Worm (Caenorhabditis elegans): ENCODE data around the gene srw-44.

srw-44 gene

DNA sequence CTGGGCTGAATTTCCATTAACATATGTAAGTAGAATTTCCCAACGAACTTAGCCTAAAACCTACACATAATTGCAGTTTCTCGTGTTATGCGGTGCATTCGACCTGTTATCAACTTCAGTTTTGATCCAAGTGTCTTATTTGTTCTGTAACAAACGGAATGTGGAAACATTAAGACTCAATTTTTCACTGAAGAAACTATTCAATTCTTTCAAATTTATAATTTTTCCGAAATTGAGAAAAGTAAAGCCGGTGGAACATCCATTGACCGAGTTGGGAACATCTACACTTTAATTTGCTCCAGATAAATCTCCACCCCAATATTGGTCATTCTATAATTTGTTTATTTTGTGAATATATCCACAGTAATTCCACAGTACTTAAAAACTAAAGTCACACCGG lies 5.7 kb upstream of the srw-44 start:
- no peak for TF ChIP-seq elt-1 (tag; optimal IDR thresholded peaks at IDR 0.05; ENCODE audit: borderline replicate concordance, insufficient read depth)
- no peak for TF ChIP-seq nhr-2 (tag; optimal IDR thresholded peaks at IDR 0.05)
- no peak for TF ChIP-seq elt-3 (tag; optimal IDR thresholded peaks at IDR 0.05)
- no peak for TF ChIP-seq sptf-1 (tag; optimal IDR thresholded peaks at IDR 0.05)
- TF ChIP-seq nhr-237 (tag; optimal IDR thresholded peaks at IDR 0.05) = no peak

DNA sequence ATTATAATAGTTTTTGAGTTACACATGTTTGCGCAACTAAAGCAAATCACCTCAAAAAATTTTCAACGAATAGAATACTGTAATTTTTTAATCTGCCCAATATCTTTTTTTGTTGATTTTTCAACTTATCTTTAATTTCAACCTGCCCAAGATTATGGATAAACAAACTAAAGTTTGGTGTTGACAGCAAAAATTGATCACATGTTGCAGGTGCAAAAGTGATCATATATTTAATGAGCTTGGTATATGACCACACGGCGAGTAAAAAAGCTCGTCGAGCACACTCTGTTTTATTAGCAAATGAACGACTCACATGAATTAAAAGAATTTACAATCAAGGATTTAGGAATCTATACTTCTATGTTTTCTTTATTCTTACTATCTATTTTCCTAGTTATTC lies 4.5 kb upstream of the srw-44 start, which contains the start of gene srz-1:
Gene srz-1, plus strand, starts transcription at position 301 of the 400 bp plus-strand sequence.
- TF ChIP-seq elt-1 (tag; optimal IDR thresholded peaks at IDR 0.05; ENCODE audit: borderline replicate concordance, insufficient read depth) = no peak
- TF ChIP-seq elt-3 (tag; optimal IDR thresholded peaks at IDR 0.05) = no peak
- TF ChIP-seq drap-1 (GFP tag; optimal IDR thresholded peaks at IDR 0.05) = no peak
- TF ChIP-seq tbx-8 (GFP tag; optimal IDR thresholded peaks at IDR 0.05) = no peak
- TF ChIP-seq sem-2 (GFP tag; optimal IDR thresholded peaks at IDR 0.05) = no peak
- no peak for TF ChIP-seq lsy-2 (tag; optimal IDR thresholded peaks at IDR 0.05)
- no peak for TF ChIP-seq snpc-4 (tag; optimal IDR thresholded peaks at IDR 0.05)
- no peak for TF ChIP-seq ztf-11 (tag; optimal IDR thresholded peaks at IDR 0.05)
- no peak for TF ChIP-seq nhr-237 (tag; optimal IDR thresholded peaks at IDR 0.05)
- TF ChIP-seq mls-2 (tag; optimal IDR thresholded peaks at IDR 0.05) = no peak
- TF ChIP-seq mep-1 (tag; optimal IDR thresholded peaks at IDR 0.05) = no peak
- no peak for TF ChIP-seq flh-1 (GFP tag; optimal IDR thresholded peaks at IDR 0.05)

DNA sequence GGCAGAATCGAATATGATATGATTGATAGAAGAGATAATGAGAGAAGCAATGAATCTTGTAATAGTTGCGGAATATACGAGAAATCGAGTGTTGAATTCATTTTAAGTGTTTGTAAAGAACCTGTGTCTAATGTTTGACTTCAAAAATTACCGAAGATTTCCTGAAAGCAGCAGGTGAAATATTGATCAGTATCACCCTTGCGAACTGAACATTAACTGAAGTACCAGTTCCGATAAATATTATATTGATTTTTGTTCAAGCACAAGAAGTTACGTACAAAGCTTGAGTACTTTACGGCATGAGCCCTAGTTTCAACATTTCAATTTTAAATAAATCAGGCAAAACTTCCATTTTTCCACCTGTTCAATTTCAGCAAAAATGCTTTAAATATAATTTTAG lies 844 bp upstream of the srw-44 start, which contains the start of gene srz-103:
Gene srz-103, minus strand, starts transcription at position 101 of the 400 bp plus-strand sequence.
- no peak for TF ChIP-seq pha-4 (tag; optimal IDR thresholded peaks at IDR 0.05)
- TF ChIP-seq mep-1 (tag; optimal IDR thresholded peaks at IDR 0.05) = no peak
- no peak for TF ChIP-seq ceh-83 (GFP tag; optimal IDR thresholded peaks at IDR 0.05)
- no peak for TF ChIP-seq bed-3 (GFP tag; optimal IDR thresholded peaks at IDR 0.05)
- no peak for TF ChIP-seq M03D4.4 (tag; optimal IDR thresholded peaks at IDR 0.05)
- TF ChIP-seq unc-62 (GFP tag; optimal IDR thresholded peaks at IDR 0.05) = no peak
- TF ChIP-seq tbx-8 (GFP tag; optimal IDR thresholded peaks at IDR 0.05) = no peak
- TF ChIP-seq mls-2 (tag; optimal IDR thresholded peaks at IDR 0.05) = no peak
- no peak for TF ChIP-seq sem-2 (GFP tag; optimal IDR thresholded peaks at IDR 0.05)
- no peak for TF ChIP-seq nhr-237 (tag; optimal IDR thresholded peaks at IDR 0.05)
- TF ChIP-seq hlh-1 (tag; optimal IDR thresholded peaks at IDR 0.05) = no peak

DNA sequence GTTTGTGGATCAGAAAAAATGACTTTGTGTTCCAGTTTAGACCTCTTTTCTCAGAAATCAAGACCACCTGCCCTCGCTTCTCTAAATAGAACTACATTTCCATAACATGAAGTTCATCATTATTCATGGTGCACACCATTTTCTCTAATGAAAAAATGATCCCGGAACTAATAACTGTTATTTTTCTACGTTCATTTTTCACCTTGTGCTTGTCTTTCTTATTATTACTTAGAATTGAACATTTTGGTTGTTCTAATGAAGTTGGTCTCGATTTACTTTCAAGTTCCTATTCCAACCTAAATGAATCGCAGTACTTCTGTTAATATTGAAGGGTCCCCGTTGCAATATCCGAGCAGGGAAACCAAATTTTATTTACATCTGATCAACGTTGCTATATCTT lies 2.8 kb downstream of the srw-44 start, which contains the start of gene srw-36:
Gene srw-36, plus strand, starts transcription at position 301 of the 400 bp plus-strand sequence.
- TF ChIP-seq sptf-1 (tag; optimal IDR thresholded peaks at IDR 0.05) (no peak), pha-4 (tag; optimal IDR thresholded peaks at IDR 0.05) (no peak), ham-2 (GFP tag; optimal IDR thresholded peaks at IDR 0.05) (no peak), ztf-11 (tag; optimal IDR thresholded peaks at IDR 0.05) (no peak), drap-1 (GFP tag; optimal IDR thresholded peaks at IDR 0.05) (no peak), ceh-43 (GFP tag; optimal IDR thresholded peaks at IDR 0.05) (no peak), elt-3 (tag; optimal IDR thresholded peaks at IDR 0.05) (no peak), elt-1 (tag; optimal IDR thresholded peaks at IDR 0.05; ENCODE audit: borderline replicate concordance, insufficient read depth) (no peak), nhr-12 (tag; optimal IDR thresholded peaks at IDR 0.05) (no peak), ceh-39 (tag; optimal IDR thresholded peaks at IDR 0.05) (no peak), cnd-1 (tag; optimal IDR thresholded peaks at IDR 0.05) (no peak), hlh-1 (tag; optimal IDR thresholded peaks at IDR 0.05) (no peak), lsy-2 (tag; optimal IDR thresholded peaks at IDR 0.05) (no peak), flh-1 (GFP tag; optimal IDR thresholded peaks at IDR 0.05) (no peak), M03D4.4 (tag; optimal IDR thresholded peaks at IDR 0.05) (no peak), blmp-1 (tag; optimal IDR thresholded peaks at IDR 0.05) (no peak)

DNA sequence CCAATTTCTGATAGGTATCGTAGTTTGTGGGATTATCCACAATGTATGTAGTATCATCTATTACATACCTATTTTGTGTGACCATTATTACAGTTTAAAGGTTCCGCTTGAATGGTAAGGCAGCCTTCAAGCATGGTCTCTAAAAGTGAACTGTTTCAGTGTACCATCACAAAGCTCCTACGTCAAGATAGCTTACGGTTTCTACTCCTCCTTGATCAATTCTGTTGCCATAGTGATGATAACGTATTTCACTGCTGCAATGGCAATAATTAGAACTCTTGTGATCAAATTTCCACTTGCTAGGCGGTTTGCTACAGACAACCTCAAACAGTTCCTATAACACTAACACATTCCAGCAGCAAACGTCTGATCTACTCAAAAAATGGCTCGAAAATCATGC lies 3.3 kb downstream of the srw-44 start:
- TF ChIP-seq ces-1 (GFP tag; optimal IDR thresholded peaks at IDR 0.05) = no peak
- TF ChIP-seq tbx-8 (GFP tag; optimal IDR thresholded peaks at IDR 0.05) = no peak
- no peak for TF ChIP-seq hlh-1 (tag; optimal IDR thresholded peaks at IDR 0.05)
- no peak for TF ChIP-seq unc-120 (tag; optimal IDR thresholded peaks at IDR 0.05; ENCODE audit: poor library complexity, severe bottlenecking)
- no peak for TF ChIP-seq pha-4 (tag; optimal IDR thresholded peaks at IDR 0.05)
- TF ChIP-seq ztf-11 (tag; optimal IDR thresholded peaks at IDR 0.05) = no peak
- TF ChIP-seq blmp-1 (tag; optimal IDR thresholded peaks at IDR 0.05) = no peak
- TF ChIP-seq mls-2 (tag; optimal IDR thresholded peaks at IDR 0.05) = no peak
- no peak for TF ChIP-seq drap-1 (GFP tag; optimal IDR thresholded peaks at IDR 0.05)
- no peak for TF ChIP-seq cnd-1 (tag; optimal IDR thresholded peaks at IDR 0.05)
- no peak for TF ChIP-seq lin-32 (GFP tag; optimal IDR thresholded peaks at IDR 0.05)
- TF ChIP-seq bed-3 (GFP tag; optimal IDR thresholded peaks at IDR 0.05) = no peak
- no peak for TF ChIP-seq lsy-2 (tag; optimal IDR thresholded peaks at IDR 0.05)
- TF ChIP-seq ceh-43 (GFP tag; optimal IDR thresholded peaks at IDR 0.05) = no peak
- TF ChIP-seq zip-8 (tag; optimal IDR thresholded peaks at IDR 0.05) = no peak
- no peak for TF ChIP-seq M03D4.4 (tag; optimal IDR thresholded peaks at IDR 0.05)
- no peak for TF ChIP-seq elt-3 (tag; optimal IDR thresholded peaks at IDR 0.05)

Data from whole organism, mixed stage, embryonic.